Fruit fly (Drosophila melanogaster): Measurements from ENCODE around the gene m.

DNA sequence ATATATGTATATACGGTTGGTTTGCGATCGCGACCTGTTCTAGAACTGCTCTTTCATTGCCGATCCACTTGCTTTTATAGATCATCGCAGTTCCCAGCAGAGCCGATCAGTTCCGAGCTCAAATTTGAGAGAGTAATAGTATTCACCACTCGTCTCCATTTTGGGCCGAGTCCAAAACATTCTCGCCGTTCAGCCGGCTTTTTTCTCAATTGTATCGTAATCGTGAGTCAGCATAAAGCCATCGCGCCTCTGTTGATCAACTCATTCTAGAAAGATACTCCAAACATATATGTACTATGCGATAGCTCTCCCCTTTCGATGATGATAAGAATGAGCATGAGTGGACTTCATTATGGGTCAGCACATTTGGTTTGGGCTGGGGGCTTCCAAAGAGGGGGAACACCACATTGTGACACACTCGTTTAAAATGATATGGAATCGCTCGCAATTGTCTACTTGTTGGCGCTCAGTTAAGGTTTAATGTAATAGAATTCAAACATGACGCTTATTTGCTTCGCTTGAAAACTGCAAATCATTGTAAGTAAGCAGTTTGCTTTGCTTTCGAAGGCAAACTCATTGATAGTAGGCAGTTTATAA is 10.6 kb downstream of the m start, which contains the start of gene CG9360:
- TF ChIP-seq CG13204 (GFP tag; optimal IDR thresholded peaks at IDR 0.05) = no peak
- TF ChIP-seq CG15710 (tag; optimal IDR thresholded peaks at IDR 0.05) = no peak
- no peak for TF ChIP-seq Ets98B (GFP tag; IDR thresholded peaks at IDR 0.05)
- no peak for TF ChIP-seq rn (GFP tag; IDR thresholded peaks at IDR 0.05)
